Worm (Caenorhabditis elegans): ENCODE measurements around the gene dyla-1.

DNA sequence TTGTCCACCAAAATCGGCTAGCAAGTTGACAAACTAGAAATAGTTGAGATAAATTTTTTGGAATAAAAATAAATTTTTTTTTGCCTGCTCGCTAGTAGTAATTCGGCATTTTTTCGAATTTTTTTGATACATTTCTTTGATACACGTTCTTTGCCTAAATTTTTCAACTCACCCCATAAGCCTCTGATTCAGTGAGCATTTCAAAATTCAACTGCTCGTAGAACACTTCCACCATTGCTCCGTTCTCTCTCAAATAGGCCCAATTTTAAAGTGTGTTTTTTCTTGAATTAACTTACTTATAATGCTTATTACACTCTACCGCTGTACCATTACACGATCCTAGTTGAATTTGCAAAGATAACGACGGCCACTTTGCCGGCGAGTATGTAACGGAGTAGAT is 37.3 kb upstream of the dyla-1 start:
- TF ChIP-seq let-526 (GFP tag; IDR thresholded peaks at IDR 0.05) = no peak
- TF ChIP-seq ama-1 (optimal IDR thresholded peaks at IDR 0.05) = no peak
- TF ChIP-seq ama-1 (GFP tag; optimal IDR thresholded peaks at IDR 0.05) = no peak
